Fruit fly (Drosophila melanogaster): ENCODE data around the gene mtTFB1.

Gene mtTFB1

dm6 chr3L:11683819-11684521, 24.8 kb upstream of the mtTFB1 start, which contains the start of gene Sugb (continued):
- TF ChIP-seq ftz-f1 (GFP tag; optimal IDR thresholded peaks at IDR 0.05) (no peak), gfzf (GFP tag; optimal IDR thresholded peaks at IDR 0.05) (no peak), Bgb (GFP tag; IDR thresholded peaks at IDR 0.05; ENCODE audit: partially characterized antibody) (peak; percentile 30; the same call in 1 of the 2 replicates), croc (GFP tag; conservative IDR thresholded peaks at IDR 0.05) (no peak), knrl (GFP tag; IDR thresholded peaks at IDR 0.05; ENCODE audit: partially characterized antibody) (peak; percentile 66; the same call in 1 of the 3 replicates), CG5245 (GFP tag; optimal IDR thresholded peaks at IDR 0.05) (peak; percentile 42), CG6654 (GFP tag; optimal IDR thresholded peaks at IDR 0.05) (no peak), C15 (GFP tag; IDR thresholded peaks at IDR 0.05) (no peak), Stat92E (GFP tag; optimal IDR thresholded peaks at IDR 0.05) (no peak), CG6791 (GFP tag; IDR thresholded peaks at IDR 0.05; ENCODE audit: partially characterized antibody) (no peak), Six4 (GFP tag; optimal IDR thresholded peaks at IDR 0.05) (no peak), sc (optimal IDR thresholded peaks at IDR 0.05) (no peak), sc (GFP tag; optimal IDR thresholded peaks at IDR 0.05) (no peak), ranshi (GFP tag; IDR thresholded peaks at IDR 0.05) (peak; percentile 27; the same call in 1 of the 2 replicates), Ravus (GFP tag; IDR thresholded peaks at IDR 0.05) (no peak), eyg (GFP tag; optimal IDR thresholded peaks at IDR 0.05) (no peak), ro (GFP tag; IDR thresholded peaks at IDR 0.05) (no peak), BtbVII (GFP tag; optimal IDR thresholded peaks at IDR 0.05) (peak; percentile 55), Sox100B (GFP tag; optimal IDR thresholded peaks at IDR 0.05) (peak; percentile 54), CG10959 (GFP tag; IDR thresholded peaks at IDR 0.05) (no peak), CG13775 (GFP tag; optimal IDR thresholded peaks at IDR 0.05) (peak; percentile 63), CG14050 (GFP tag; IDR thresholded peaks at IDR 0.05) (0 out of 3 replicates have a peak, but pooled peaks have one; percentile 30), CG15696 (tag; optimal IDR thresholded peaks at IDR 0.05) (peak; percentile 43), CG3995 (GFP tag; optimal IDR thresholded peaks at IDR 0.05) (no peak), CG2712 (tag; optimal IDR thresholded peaks at IDR 0.05) (peak; percentile 20), CG14441 (GFP tag; IDR thresholded peaks at IDR 0.05) (peak; percentile 57), run (tag; optimal IDR thresholded peaks at IDR 0.05) (peak; percentile 26), Gsc (GFP tag; IDR thresholded peaks at IDR 0.05) (no peak), gt (GFP tag; IDR thresholded peaks at IDR 0.05) (no peak), Mad (GFP tag; optimal IDR thresholded peaks at IDR 0.05) (peak; percentile 67), CG4328 (GFP tag; optimal IDR thresholded peaks at IDR 0.05) (peak; percentile 62), CG12744 (GFP tag; optimal IDR thresholded peaks at IDR 0.05) (no peak), NK7.1 (GFP tag; optimal IDR thresholded peaks at IDR 0.05) (peak; percentile 55), HLH3B (GFP tag; IDR thresholded peaks at IDR 0.05) (peak; percentile 62), CG8281 (tag; optimal IDR thresholded peaks at IDR 0.05) (no peak), CG11398 (GFP tag; optimal IDR thresholded peaks at IDR 0.05) (no peak), CG18011 (GFP tag; optimal IDR thresholded peaks at IDR 0.05) (peak; percentile 30), dmrt99B (tag; optimal IDR thresholded peaks at IDR 0.05) (peak; percentile 59), CG12155 (GFP tag; optimal IDR thresholded peaks at IDR 0.05) (peak; percentile 71), CG2678 (tag; optimal IDR thresholded peaks at IDR 0.05) (peak; percentile 68), Oaz (GFP tag; IDR thresholded peaks at IDR 0.05) (no peak), Ssrp (tag; optimal IDR thresholded peaks at IDR 0.05) (peak; percentile 4), lmd (GFP tag; IDR thresholded peaks at IDR 0.05) (peak; percentile 70; the same call in 1 of the 2 replicates), CG11093 (GFP tag; IDR thresholded peaks at IDR 0.05) (no peak), zfh2 (GFP tag; optimal IDR thresholded peaks at IDR 0.05) (peak; percentile 76), CG6813 (GFP tag; optimal IDR thresholded peaks at IDR 0.05) (peak; percentile 42), Jarid2 (GFP tag; optimal IDR thresholded peaks at IDR 0.05) (peak; percentile 56), CG4617 (GFP tag; optimal IDR thresholded peaks at IDR 0.05; ENCODE audit: borderline replicate concordance) (peak; percentile 52), CG12299 (tag; optimal IDR thresholded peaks at IDR 0.05) (peak; percentile 65)

All from whole organism, embryonic.